Worm (Caenorhabditis elegans): ENCODE measurements around the gene F40F8.12.

- TF ChIP-seq him-1 (tag; optimal IDR thresholded peaks at IDR 0.05): no peak
- no peak for TF ChIP-seq dao-5 (tag; optimal IDR thresholded peaks at IDR 0.05)
- no peak for TF ChIP-seq W03F9.2 (tag; optimal IDR thresholded peaks at IDR 0.05)
Measured at ce11 chrII:11153800-11154199, 24.2 kb downstream of the F40F8.12 start.

All from whole organism, L4/young adult.